Fruit fly (Drosophila melanogaster): ENCODE data around the gene CG31174.

DNA sequence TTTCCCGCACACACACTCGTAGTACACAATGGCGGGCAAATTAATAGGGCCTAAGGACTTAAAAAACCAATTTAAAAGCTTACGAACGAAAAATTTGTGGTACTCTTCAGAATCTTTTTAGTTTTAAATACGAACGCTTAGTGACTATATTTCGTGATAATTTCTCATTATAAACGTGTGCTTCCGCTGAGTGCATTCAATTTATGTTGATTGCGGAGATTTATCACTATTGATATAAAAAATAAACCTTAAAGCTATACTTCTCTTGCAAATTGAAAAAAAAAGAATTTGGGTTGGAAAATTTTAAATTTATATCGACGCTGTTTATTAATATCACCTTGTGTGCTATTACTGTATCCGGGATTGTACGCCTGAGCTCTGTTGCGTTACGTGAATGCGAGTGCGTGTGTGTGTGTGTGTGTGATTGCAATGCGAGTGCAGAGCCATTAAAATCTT is 20.3 kb downstream of the CG31174 start:
- peak; percentile 94 for TF ChIP-seq CG11762 (GFP tag; optimal IDR thresholded peaks at IDR 0.05; ENCODE audit: insufficient read depth)
- TF ChIP-seq CG10669 (GFP tag; optimal IDR thresholded peaks at IDR 0.05), result peak; percentile 93
- TF ChIP-seq CG3919 (GFP tag; optimal IDR thresholded peaks at IDR 0.05), result peak; percentile 96
- peak; percentile 17 for TF ChIP-seq Hr38 (GFP tag; optimal IDR thresholded peaks at IDR 0.05)
- TF ChIP-seq CG15336 (GFP tag; IDR thresholded peaks at IDR 0.05), result peak; percentile 94
- peak; percentile 97 for TF ChIP-seq CG6792 (GFP tag; optimal IDR thresholded peaks at IDR 0.05)
- peak; percentile 94 for TF ChIP-seq CG10631 (GFP tag; optimal IDR thresholded peaks at IDR 0.05)
- peak; percentile 91 for TF ChIP-seq Ets96B (tag; optimal IDR thresholded peaks at IDR 0.05)
- TF ChIP-seq CG11294 (GFP tag; IDR thresholded peaks at IDR 0.05), result peak; percentile 83
- TF ChIP-seq svp (GFP tag), result peak; percentile 98
- peak; percentile 95 for TF ChIP-seq ss (GFP tag; optimal IDR thresholded peaks at IDR 0.05)
- peak; percentile 95 for TF ChIP-seq net (GFP tag; optimal IDR thresholded peaks at IDR 0.05)
- peak; percentile 96 for TF ChIP-seq Hr39 (GFP tag; optimal IDR thresholded peaks at IDR 0.05)

All from whole organism, prepupa.